Worm (Caenorhabditis elegans) whole organism, early embryonic: ENCODE results near the gene srj-13.

ENCODE experiments used
- F13C5.2 ChIP-seq: sonication (generic microtip); optimal IDR thresholded peaks from 2 replicates; lab custom pipeline; 2017; ENCODE audit warnings: mild to moderate bottlenecking, missing genetic modification characterization, inconsistent platforms, missing compliant biosample characterization
- ama-1 ChIP-seq: fragments of 150-350 bp; optimal IDR thresholded peaks from 2 replicates; lab custom pipeline; 2014
- ceh-36 ChIP-seq: sonication (generic microtip); optimal IDR thresholded peaks from 2 replicates; lab custom pipeline; 2016; ENCODE audit warnings: missing genetic modification characterization, inconsistent platforms, missing compliant biosample characterization
- flt-1 ChIP-seq: fragments of 200-800 bp; sonication (Bioruptor generic); IDR thresholded peaks from 2 replicates; pipeline ENCODE4 v1.3.6; 2022; ENCODE audit warnings: missing genetic modification characterization, missing compliant biosample characterization
- hmg-4 ChIP-seq: fragments of 200-800 bp; sonication (Bioruptor generic); optimal IDR thresholded peaks from 2 replicates; lab custom pipeline; 2018; ENCODE audit warnings: mild to moderate bottlenecking, missing genetic modification characterization, missing compliant biosample characterization
- hnd-1 ChIP-seq: sonication (generic microtip); optimal IDR thresholded peaks from 2 replicates; lab custom pipeline; 2016; ENCODE audit warnings: missing genetic modification characterization, missing compliant biosample characterization
- tbx-37 ChIP-seq: fragments of 200-800 bp; sonication (Bioruptor generic); conservative IDR thresholded peaks from 2 replicates; pipeline ENCODE4 v1.3.6; 2022; ENCODE audit warnings: missing genetic modification reagents, missing genetic modification characterization, missing compliant biosample characterization

ce11 chrV:7356684-7357083 is 45.8 kb upstream of the srj-13 start, which contains the start of gene C03G6.21:
- no peak for TF ChIP-seq ceh-36 (tag; lab: Kevin White, UChicago)
- TF ChIP-seq hnd-1 (tag; lab: Kevin White, UChicago): no peak
- TF ChIP-seq ama-1 (lab: Kevin White, UChicago): no peak
- TF ChIP-seq flt-1 (GFP tag; lab: Robert Waterston, UW): no peak
- TF ChIP-seq hmg-4 (GFP tag; lab: Kevin White, UChicago): no peak
- TF ChIP-seq F13C5.2 (tag; lab: Kevin White, UChicago): no peak
- TF ChIP-seq tbx-37: no peak
